Fruit fly (Drosophila melanogaster): Measurements from ENCODE around the gene CG15544.

The CG15544 gene

DNA sequence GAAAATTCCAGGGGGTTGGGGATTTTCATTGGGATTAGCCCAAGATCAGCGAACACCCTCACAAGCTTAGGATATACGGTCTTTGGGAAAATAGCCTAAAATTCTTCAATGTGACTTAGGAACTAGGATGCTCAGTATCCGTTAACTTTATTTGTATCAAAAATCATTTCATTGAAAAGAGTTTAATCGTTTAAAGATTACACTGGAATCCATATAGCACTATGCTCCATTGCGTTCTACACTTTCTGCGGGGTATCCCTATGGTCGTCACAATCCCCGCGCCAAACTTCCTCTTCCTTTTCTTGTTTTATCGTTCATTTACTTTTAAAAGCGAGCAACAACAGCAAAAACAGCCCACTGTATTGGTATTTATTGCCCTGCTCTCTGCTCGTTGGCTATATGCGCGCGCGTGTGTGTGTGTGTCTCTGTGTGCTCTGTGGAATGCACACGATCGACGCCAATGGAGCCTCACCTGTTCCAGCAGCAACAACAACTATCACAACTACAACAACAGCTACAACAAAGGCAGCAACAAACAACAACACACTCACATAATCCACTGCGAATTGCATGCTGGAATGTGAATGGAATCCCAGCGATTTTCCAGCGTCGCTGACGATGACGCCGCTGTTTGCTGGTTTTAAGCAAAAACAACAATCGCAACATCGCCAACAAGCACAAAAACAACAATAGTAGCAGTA, 23.7 kb upstream of the CG15544 start (continued):
- no peak for TF ChIP-seq tup (GFP tag; optimal IDR thresholded peaks at IDR 0.05)
- TF ChIP-seq CG31441 (GFP tag; IDR thresholded peaks at IDR 0.05), result peak; percentile 33; the same call in 1 of the 2 replicates
- TF ChIP-seq z (GFP tag; IDR thresholded peaks at IDR 0.05), result no peak
- peak; percentile 7 for TF ChIP-seq CG9437 (GFP tag; optimal IDR thresholded peaks at IDR 0.05)
- no peak for TF ChIP-seq HLH54F (GFP tag; optimal IDR thresholded peaks at IDR 0.05)
- peak; percentile 10 for TF ChIP-seq grau (tag; optimal IDR thresholded peaks at IDR 0.05)
- TF ChIP-seq Kr (GFP tag; optimal IDR thresholded peaks at IDR 0.05), result peak; percentile 10
- peak; percentile 25 for TF ChIP-seq CG4820 (GFP tag; optimal IDR thresholded peaks at IDR 0.05)
- no peak for TF ChIP-seq CG31365 (tag; optimal IDR thresholded peaks at IDR 0.05)
- no peak for TF ChIP-seq sisA (GFP tag; IDR thresholded peaks at IDR 0.05)
- no peak for TF ChIP-seq CG8089 (GFP tag; optimal IDR thresholded peaks at IDR 0.05)
- TF ChIP-seq ATbp (GFP tag; optimal IDR thresholded peaks at IDR 0.05), result peak; percentile 34
- peak; percentile 19 for TF ChIP-seq Ssrp (tag; optimal IDR thresholded peaks at IDR 0.05)
- TF ChIP-seq vnd (GFP tag; IDR thresholded peaks at IDR 0.05; ENCODE audit: partially characterized antibody), result no peak
- no peak for TF ChIP-seq CG10274 (GFP tag; optimal IDR thresholded peaks at IDR 0.05)
- no peak for TF ChIP-seq sqz (GFP tag; optimal IDR thresholded peaks at IDR 0.05)
- TF ChIP-seq CG9215 (GFP tag; IDR thresholded peaks at IDR 0.05), result no peak
- TF ChIP-seq CG6791 (GFP tag; IDR thresholded peaks at IDR 0.05; ENCODE audit: partially characterized antibody), result no peak
- no peak for TF ChIP-seq D19A (tag; optimal IDR thresholded peaks at IDR 0.05)
- peak; percentile 46 for TF ChIP-seq CG7839 (tag; optimal IDR thresholded peaks at IDR 0.05)
- peak; percentile 21; the same call in 1 of the 2 replicates for TF ChIP-seq vvl (GFP tag; IDR thresholded peaks at IDR 0.05)
- TF ChIP-seq ssp (GFP tag; IDR thresholded peaks at IDR 0.05), result peak; percentile 25; the same call in 1 of the 2 replicates
- TF ChIP-seq CG3163 (GFP tag; optimal IDR thresholded peaks at IDR 0.05), result no peak
- no peak for TF ChIP-seq ERR (GFP tag; optimal IDR thresholded peaks at IDR 0.05)
- TF ChIP-seq Stat92E (GFP tag; optimal IDR thresholded peaks at IDR 0.05), result no peak
- no peak for TF ChIP-seq Bteb2 (GFP tag; optimal IDR thresholded peaks at IDR 0.05)
- peak; percentile 67 for TF ChIP-seq Sox102F (GFP tag; optimal IDR thresholded peaks at IDR 0.05)
- peak; percentile 35 for TF ChIP-seq CG12391 (tag; optimal IDR thresholded peaks at IDR 0.05)
- no peak for TF ChIP-seq psq (GFP tag; optimal IDR thresholded peaks at IDR 0.05)
- TF ChIP-seq jumu (GFP tag; optimal IDR thresholded peaks at IDR 0.05), result no peak
- TF ChIP-seq abd-A (tag; optimal IDR thresholded peaks at IDR 0.05), result no peak
- no peak for TF ChIP-seq TFAM (GFP tag; optimal IDR thresholded peaks at IDR 0.05)
- TF ChIP-seq ken (GFP tag; IDR thresholded peaks at IDR 0.05), result no peak
- no peak for TF ChIP-seq tll (GFP tag; optimal IDR thresholded peaks at IDR 0.05)
- no peak for TF ChIP-seq CG9817 (tag; optimal IDR thresholded peaks at IDR 0.05)
- peak; percentile 23; the same call in 1 of the 3 replicates for TF ChIP-seq CG7357 (GFP tag; IDR thresholded peaks at IDR 0.05)
- no peak for TF ChIP-seq zen2 (GFP tag; IDR thresholded peaks at IDR 0.05; ENCODE audit: partially characterized antibody)
- TF ChIP-seq CG3407 (GFP tag; optimal IDR thresholded peaks at IDR 0.05), result peak; percentile 1
- TF ChIP-seq sr (GFP tag; IDR thresholded peaks at IDR 0.05), result no peak
- no peak for TF ChIP-seq CG42726 (GFP tag; IDR thresholded peaks at IDR 0.05; ENCODE audit: partially characterized antibody)
- no peak for TF ChIP-seq lilli (GFP tag; optimal IDR thresholded peaks at IDR 0.05)
- peak; percentile 12 for TF ChIP-seq CG13424 (tag; optimal IDR thresholded peaks at IDR 0.05)
- TF ChIP-seq ap (GFP tag; IDR thresholded peaks at IDR 0.05), result 0 out of 2 replicates have a peak, but pooled peaks have one; percentile 19
- no peak for TF ChIP-seq CG14050 (GFP tag; IDR thresholded peaks at IDR 0.05)
- TF ChIP-seq CG15073 (GFP tag; optimal IDR thresholded peaks at IDR 0.05), result no peak
- peak; percentile 24 for TF ChIP-seq fd96Cb (tag; optimal IDR thresholded peaks at IDR 0.05)
- TF ChIP-seq wek (GFP tag; optimal IDR thresholded peaks at IDR 0.05), result no peak
- TF ChIP-seq CG18764 (GFP tag; optimal IDR thresholded peaks at IDR 0.05), result no peak
- 0 out of 2 replicates have a peak, but pooled peaks have one; percentile 9 for TF ChIP-seq crol (GFP tag; IDR thresholded peaks at IDR 0.05)

Measured in whole organism, embryonic.